Worm (Caenorhabditis elegans) whole organism, late embryonic: ENCODE measurements around the gene sri-45.

Experiments
- hlh-30 ChIP-seq: sonication (generic microtip); optimal IDR thresholded peaks from 2 replicates; lab custom pipeline; 2017; ENCODE audit warnings: antibody characterized with exemption, missing genetic modification characterization, missing compliant biosample characterization; ENCODE audit not compliant: insufficient read depth
- pqm-1 ChIP-seq: sonication (generic microtip); optimal IDR thresholded peaks from 2 replicates; lab custom pipeline; 2016; ENCODE audit warnings: missing genetic modification characterization, missing compliant biosample characterization
- sox-4 ChIP-seq: sonication (generic microtip); optimal IDR thresholded peaks from 2 replicates; lab custom pipeline; 2017; ENCODE audit warnings: mild to moderate bottlenecking, missing genetic modification characterization, inconsistent platforms, missing compliant biosample characterization
- tbx-7 ChIP-seq: sonication (generic microtip); optimal IDR thresholded peaks from 2 replicates; lab custom pipeline; 2016; ENCODE audit warnings: missing genotype, missing genetic modification characterization, missing compliant biosample characterization

DNA sequence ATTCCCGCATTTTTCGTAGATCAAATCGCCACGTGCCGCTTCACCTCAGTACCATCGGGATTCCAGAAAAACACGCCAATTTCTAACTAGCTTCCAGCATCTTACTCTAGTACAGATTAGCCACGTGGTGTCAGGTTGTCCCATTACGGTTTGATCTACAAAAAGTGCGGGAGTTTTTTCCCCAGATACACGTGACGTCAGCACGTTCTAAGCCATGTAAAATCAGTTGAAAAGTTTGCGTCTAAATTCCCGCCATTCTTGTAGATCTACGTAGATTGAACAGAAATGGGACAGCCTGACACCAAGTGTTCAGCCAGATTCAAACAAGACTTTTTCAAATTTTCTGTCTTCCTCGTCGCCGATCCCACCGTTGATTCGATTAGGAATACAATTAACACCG, 17.0 kb upstream of the sri-45 start, which contains the start of gene T02H6.9:
- TF ChIP-seq sox-4 (tag; lab: Kevin White, UChicago): no peak
- no peak for TF ChIP-seq hlh-30
- no peak for TF ChIP-seq tbx-7 (tag; lab: Kevin White, UChicago)
- TF ChIP-seq pqm-1 (tag; lab: Kevin White, UChicago): no peak
